Fruit fly (Drosophila melanogaster) whole organism, pupa: ENCODE data around the gene CG6000.

ENCODE experiments used
- CG10348 ChIP-seq: fragments of 200-800 bp; sonication (Bioruptor generic); IDR thresholded peaks from 2 replicates; pipeline ENCODE4 v1.3.6; 2022; ENCODE audit warnings: missing biosample characterization, missing genetic modification characterization
- CG12605 ChIP-seq: fragments of 200-800 bp; sonication (Bioruptor generic); IDR thresholded peaks from 2 replicates; pipeline ENCODE4 v1.3.6; 2022; ENCODE audit warnings: missing biosample characterization, missing genetic modification characterization

dm6 chr3R:24015449-24015848 lies 38.7 kb upstream of the CG6000 start:
- TF ChIP-seq CG10348 (GFP tag; lab: Robert Waterston, UW) (no peak), CG12605 (GFP tag; lab: Robert Waterston, UW) (no peak)
